Fruit fly (Drosophila melanogaster) whole organism, prepupa: ENCODE data around the gene CG42460.

Experiments
- Blimp-1 ChIP-seq: fragments of 200-800 bp; sonication (Bioruptor generic); optimal IDR thresholded peaks from 3 replicates; lab custom pipeline; 2017; ENCODE audit warnings: missing biosample characterization, missing genetic modification characterization, mild to moderate bottlenecking, moderate library complexity, missing genetic modification reagents
- CG10631 ChIP-seq: fragments of 200-800 bp; sonication (Bioruptor generic); optimal IDR thresholded peaks from 2 replicates; lab custom pipeline; 2016; ENCODE audit warnings: missing biosample characterization, missing genetic modification characterization
- CG10669 ChIP-seq: fragments of 200-800 bp; sonication (Bioruptor generic); optimal IDR thresholded peaks from 3 replicates; lab custom pipeline; 2018; ENCODE audit warnings: missing biosample characterization, mild to moderate bottlenecking, missing genetic modification characterization, moderate library complexity
- CG11294 ChIP-seq: fragments of 200-800 bp; sonication (Bioruptor generic); IDR thresholded peaks from 2 replicates; pipeline ENCODE4 v1.3.6; 2022; ENCODE audit warnings: missing biosample characterization, missing genetic modification characterization
- CG11762 ChIP-seq: fragments of 200-800 bp; sonication (Bioruptor generic); optimal IDR thresholded peaks from 3 replicates; lab custom pipeline; 2016; ENCODE audit warnings: missing biosample characterization, missing genetic modification characterization; ENCODE audit not compliant: insufficient read depth
- CG11902 ChIP-seq: fragments of 200-800 bp; sonication (Bioruptor generic); optimal IDR thresholded peaks from 3 replicates; lab custom pipeline; 2016; ENCODE audit warnings: missing biosample characterization, missing genetic modification characterization
- CG3032 ChIP-seq: fragments of 200-800 bp; optimal IDR thresholded peaks from 2 replicates; lab custom pipeline; 2019; ENCODE audit warnings: missing biosample characterization, mild to moderate bottlenecking, missing genetic modification characterization, moderate library complexity
- CG34406 ChIP-seq: fragments of 200-800 bp; sonication (Bioruptor generic); optimal IDR thresholded peaks from 3 replicates; lab custom pipeline; 2016; ENCODE audit warnings: missing biosample characterization, missing genetic modification characterization
- CG3919 ChIP-seq: fragments of 200-800 bp; sonication (Bioruptor generic); optimal IDR thresholded peaks from 3 replicates; lab custom pipeline; 2016; ENCODE audit warnings: missing biosample characterization, missing genetic modification characterization
- CG6163 ChIP-seq: fragments of 200-800 bp; sonication (Bioruptor generic); IDR thresholded peaks from 3 replicates; pipeline ENCODE4 v1.3.6; 2022; ENCODE audit warnings: missing biosample characterization, missing genetic modification characterization
- CG6276 ChIP-seq: fragments of 200-800 bp; sonication (Bioruptor generic); optimal IDR thresholded peaks from 2 replicates; lab custom pipeline; 2017; ENCODE audit warnings: missing biosample characterization, mild to moderate bottlenecking, missing genetic modification characterization
- CG6808 ChIP-seq: fragments of 200-800 bp; sonication (Bioruptor generic); optimal IDR thresholded peaks from 3 replicates; lab custom pipeline; 2017; ENCODE audit warnings: missing biosample characterization, missing genetic modification characterization, mild to moderate bottlenecking, moderate library complexity, missing genetic modification reagents
- CG6854 ChIP-seq: fragments of 200-800 bp; sonication (Bioruptor generic); optimal IDR thresholded peaks from 2 replicates; lab custom pipeline; 2017; ENCODE audit warnings: missing biosample characterization, mild to moderate bottlenecking, missing genetic modification characterization
- CG7368 ChIP-seq: fragments of 200-800 bp; sonication (Bioruptor generic); optimal IDR thresholded peaks from 3 replicates; lab custom pipeline; 2016; ENCODE audit warnings: missing biosample characterization, missing genetic modification characterization
- CG8119 ChIP-seq: fragments of 200-800 bp; sonication (Bioruptor generic); IDR thresholded peaks from 3 replicates; pipeline ENCODE4 v1.3.6; 2022; ENCODE audit warnings: missing biosample characterization, missing genetic modification characterization
- CG8319 ChIP-seq: fragments of 200-800 bp; sonication (Bioruptor generic); optimal IDR thresholded peaks from 3 replicates; lab custom pipeline; 2016; ENCODE audit warnings: missing biosample characterization, missing genetic modification characterization
- CG9139 ChIP-seq: fragments of 200-800 bp; sonication (Bioruptor generic); optimal IDR thresholded peaks from 3 replicates; lab custom pipeline; 2017; ENCODE audit warnings: missing biosample characterization, mild to moderate bottlenecking, missing genetic modification characterization
- Eip75B ChIP-seq: fragments of 200-800 bp; sonication (Bioruptor generic); optimal IDR thresholded peaks from 3 replicates; lab custom pipeline; 2016; ENCODE audit warnings: missing biosample characterization, missing genetic modification characterization
- Eip78C ChIP-seq: fragments of 200-800 bp; sonication (Bioruptor generic); peaks from one replicate; lab custom pipeline; 2016; ENCODE audit warnings: missing biosample characterization, missing genetic modification characterization
- Eip93F ChIP-seq: fragments of 200-800 bp; sonication (Bioruptor generic); optimal IDR thresholded peaks from 2 replicates; lab custom pipeline; 2016; ENCODE audit warnings: missing biosample characterization, mild to moderate bottlenecking, missing genetic modification characterization
- Ets21C ChIP-seq: fragments of 200-800 bp; sonication (Bioruptor generic); optimal IDR thresholded peaks from 3 replicates; lab custom pipeline; 2016; ENCODE audit warnings: missing biosample characterization, missing genetic modification characterization
- Ets96B ChIP-seq: fragments of 200-800 bp; optimal IDR thresholded peaks from 2 replicates; lab custom pipeline; 2019; ENCODE audit warnings: missing biosample characterization, mild to moderate bottlenecking, missing genetic modification characterization, moderate library complexity
- Gug ChIP-seq: fragments of 200-800 bp; sonication (Bioruptor generic); IDR thresholded peaks from 2 replicates; pipeline ENCODE4 v1.3.6; 2022; ENCODE audit warnings: missing biosample characterization, missing genetic modification characterization
- Hr38 ChIP-seq: sonication (Bioruptor generic); optimal IDR thresholded peaks from 2 replicates; lab custom pipeline; 2016; ENCODE audit warnings: missing biosample characterization, missing genetic modification characterization
- Hr4 ChIP-seq: fragments of 200-800 bp; sonication (Bioruptor generic); optimal IDR thresholded peaks from 3 replicates; lab custom pipeline; 2016; ENCODE audit warnings: missing biosample characterization, missing genetic modification characterization
- Met ChIP-seq: fragments of 200-800 bp; sonication (Bioruptor generic); optimal IDR thresholded peaks from 3 replicates; lab custom pipeline; 2016; ENCODE audit warnings: missing biosample characterization, missing genetic modification characterization
- Sox102F ChIP-seq: fragments of 200-800 bp; sonication (Bioruptor generic); optimal IDR thresholded peaks from 2 replicates; lab custom pipeline; 2016; ENCODE audit warnings: missing biosample characterization, mild to moderate bottlenecking, missing genetic modification characterization
- Sox14 ChIP-seq: fragments of 200-800 bp; sonication (Bioruptor generic); optimal IDR thresholded peaks from 3 replicates; lab custom pipeline; 2016; ENCODE audit warnings: missing biosample characterization, missing genetic modification characterization
- Sox15 ChIP-seq: fragments of 200-800 bp; sonication (Bioruptor generic); optimal IDR thresholded peaks from 3 replicates; lab custom pipeline; 2016; ENCODE audit warnings: missing biosample characterization, missing genetic modification characterization
- acj6 ChIP-seq: fragments of 200-800 bp; sonication (Bioruptor generic); optimal IDR thresholded peaks from 3 replicates; lab custom pipeline; 2016; ENCODE audit warnings: missing biosample characterization, missing genetic modification characterization
- cyc ChIP-seq: fragments of 200-800 bp; sonication (Bioruptor generic); optimal IDR thresholded peaks from 3 replicates; lab custom pipeline; 2016; ENCODE audit warnings: missing biosample characterization, missing genetic modification characterization
- dac ChIP-seq: fragments of 200-800 bp; sonication (Bioruptor generic); optimal IDR thresholded peaks from 2 replicates; lab custom pipeline; 2017; ENCODE audit warnings: missing biosample characterization, mild to moderate bottlenecking, missing genetic modification characterization
- eg ChIP-seq: fragments of 200-800 bp; sonication (Bioruptor generic); IDR thresholded peaks from 3 replicates; pipeline ENCODE4 v1.3.6; 2022; ENCODE audit warnings: missing biosample characterization, missing genetic modification characterization
- fd59A ChIP-seq: fragments of 200-800 bp; sonication (Bioruptor generic); optimal IDR thresholded peaks from 2 replicates; lab custom pipeline; 2017; ENCODE audit warnings: missing biosample characterization, mild to moderate bottlenecking, missing genetic modification characterization, missing genetic modification reagents
- fkh ChIP-seq: fragments of 200-800 bp; sonication (Bioruptor generic); optimal IDR thresholded peaks from 3 replicates; lab custom pipeline; 2017; ENCODE audit warnings: missing biosample characterization, mild to moderate bottlenecking, missing genetic modification characterization, moderate library complexity
- lz ChIP-seq: fragments of 200-800 bp; sonication (Bioruptor generic); optimal IDR thresholded peaks from 3 replicates; lab custom pipeline; 2016; ENCODE audit warnings: missing biosample characterization, missing genetic modification characterization
- salr ChIP-seq, 2 experiments: fragments of 200-800 bp; sonication (Bioruptor generic); optimal IDR thresholded peaks; 3 replicates each; lab custom pipeline; 2016 to 2018; ENCODE audit warnings: missing biosample characterization in 2 of 2, missing genetic modification characterization in 2 of 2, mild to moderate bottlenecking in 1 of 2
- spab ChIP-seq: fragments of 200-800 bp; sonication (Bioruptor generic); optimal IDR thresholded peaks from 2 replicates; lab custom pipeline; 2017; ENCODE audit warnings: missing biosample characterization, mild to moderate bottlenecking, missing genetic modification characterization, missing genetic modification reagents
- svp ChIP-seq: fragments of 200-800 bp; sonication (Bioruptor generic); peaks from one replicate; lab custom pipeline; 2016; ENCODE audit warnings: missing biosample characterization, missing genetic modification characterization
- vri ChIP-seq: fragments of 200-800 bp; sonication (Bioruptor generic); optimal IDR thresholded peaks from 3 replicates; lab custom pipeline; 2016; ENCODE audit warnings: missing biosample characterization, mild to moderate bottlenecking, missing genetic modification characterization

The CG42460 gene

dm6 chr2L:3345763-3346482, 42.4 kb downstream of the CG42460 start (continued):
- TF ChIP-seq CG34406 (GFP tag; lab: Kevin White, UChicago) (peak; percentile 73), Eip93F (GFP tag; lab: Kevin White, UChicago) (peak; percentile 80), Eip75B (GFP tag; lab: Kevin White, UChicago) (peak; percentile 89), CG6276 (peak; percentile 50), fd59A (GFP tag; lab: Kevin White, UChicago) (peak; percentile 58), cyc (GFP tag; lab: Kevin White, UChicago) (peak; percentile 91), Sox15 (peak; percentile 46), CG11294 (GFP tag; lab: Robert Waterston, UW) (peak; percentile 41; the same call in 1 of the 2 replicates), CG3032 (tag; lab: Kevin White, UChicago) (peak; percentile 73), Hr38 (GFP tag; lab: Kevin White, UChicago) (no peak), dac (peak; percentile 42), salr (GFP tag; optimal IDR thresholded peaks at IDR 0.05; lab: Kevin White, UChicago) (peak; percentile 41 to 81), CG8119 (GFP tag; lab: Robert Waterston, UW) (peak; percentile 83), CG11762 (GFP tag; lab: Kevin White, UChicago) (peak; percentile 61), Eip78C (peak; percentile 97), CG11902 (peak; percentile 54), vri (GFP tag; lab: Kevin White, UChicago) (peak; percentile 89), CG6808 (GFP tag; lab: Kevin White, UChicago) (peak; percentile 47), Ets21C (peak; percentile 80), Blimp-1 (GFP tag; lab: Kevin White, UChicago) (peak; percentile 98), CG9139 (GFP tag; lab: Kevin White, UChicago) (peak; percentile 32), CG3919 (peak; percentile 88), Sox102F (GFP tag; lab: Kevin White, UChicago) (peak; percentile 91), spab (GFP tag; lab: Kevin White, UChicago) (peak; percentile 69), fkh (peak; percentile 62), CG10669 (GFP tag; lab: Kevin White, UChicago) (peak; percentile 75), CG8319 (GFP tag; lab: Kevin White, UChicago) (peak; percentile 62), Sox14 (GFP tag; lab: Kevin White, UChicago) (peak; percentile 92), Met (GFP tag; lab: Kevin White, UChicago) (peak; percentile 93), CG10631 (GFP tag; lab: Kevin White, UChicago) (peak; percentile 88), eg (GFP tag; lab: Robert Waterston, UW) (peak; percentile 82), acj6 (peak; percentile 84), lz (GFP tag; lab: Kevin White, UChicago) (peak; percentile 90), Gug (GFP tag; lab: Robert Waterston, UW) (peak; percentile 82), CG7368 (GFP tag; lab: Kevin White, UChicago) (peak; percentile 63), Ets96B (tag; lab: Kevin White, UChicago) (peak; percentile 79)

- TF ChIP-seq Gug (GFP tag; lab: Robert Waterston, UW) (no peak), CG6163 (GFP tag; lab: Robert Waterston, UW) (no peak), Hr4 (GFP tag; lab: Kevin White, UChicago) (no peak), lz (GFP tag; lab: Kevin White, UChicago) (no peak), vri (GFP tag; lab: Kevin White, UChicago) (no peak), CG10631 (GFP tag; lab: Kevin White, UChicago) (no peak), svp (GFP tag; lab: Kevin White, UChicago) (peak; percentile 60), CG11762 (GFP tag; lab: Kevin White, UChicago) (no peak), CG6854 (GFP tag; lab: Kevin White, UChicago) (peak; percentile 1), CG6808 (GFP tag; lab: Kevin White, UChicago) (no peak)
These were observed 45.9 kb downstream of the CG42460 start for dm6 chr2L:3342369-3342768.
